Worm (Caenorhabditis elegans) whole organism, late embryonic: ENCODE measurements around the gene C42C1.19.

Experiments used
- fax-1 ChIP-seq: sonication (generic microtip); optimal IDR thresholded peaks from 2 replicates; lab custom pipeline; 2016; ENCODE audit warnings: missing genotype, missing genetic modification characterization, missing compliant biosample characterization
- fkh-10 ChIP-seq: fragments of 150-350 bp; optimal IDR thresholded peaks from 2 replicates; lab custom pipeline; 2014; ENCODE audit warnings: missing biosample characterization, missing genetic modification reagents, missing genetic modification characterization
- pat-9 ChIP-seq: fragments of 200-800 bp; sonication (Bioruptor generic); optimal IDR thresholded peaks from 2 replicates; lab custom pipeline; 2018; ENCODE audit warnings: mild to moderate bottlenecking, missing genetic modification characterization, moderate library complexity, missing compliant biosample characterization
- rnt-1 ChIP-seq: sonication (generic microtip); optimal IDR thresholded peaks from 2 replicates; lab custom pipeline; 2016; ENCODE audit warnings: missing genetic modification characterization, missing compliant biosample characterization

ce11 chrIV:12265877-12266276, 16.7 kb upstream of the C42C1.19 start:
- TF ChIP-seq fax-1 (tag; lab: Kevin White, UChicago) (no peak), fkh-10 (no peak), pat-9 (tag; lab: Kevin White, UChicago) (no peak), rnt-1 (tag; lab: Kevin White, UChicago) (no peak)
